Worm (Caenorhabditis elegans) whole organism, L3 larva: ENCODE measurements around the gene M04B2.6.
A peak's percentile ranks its signal among the peaks of the same experiment; 100 is the strongest.

ENCODE experiments used
- R02D3.7 ChIP-seq: fragments of 150-350 bp; optimal IDR thresholded peaks from 2 replicates; lab custom pipeline; 2014; ENCODE audit warnings: missing biosample characterization, missing genetic modification characterization
- ZK546.5 ChIP-seq: sonication (generic microtip); optimal IDR thresholded peaks from 2 replicates; lab custom pipeline; 2017; ENCODE audit warnings: missing biosample characterization, missing genetic modification characterization
- aly-2 ChIP-seq: fragments of 150-350 bp; optimal IDR thresholded peaks from 2 replicates; lab custom pipeline; 2014; ENCODE audit warnings: missing biosample characterization, missing genetic modification characterization
- ama-1 ChIP-seq: fragments of 150-350 bp; optimal IDR thresholded peaks from 2 replicates; lab custom pipeline; 2018
- ceh-16 ChIP-seq: sonication (generic microtip); optimal IDR thresholded peaks from 2 replicates; lab custom pipeline; 2017; ENCODE audit warnings: missing biosample characterization, missing genetic modification characterization
- ceh-28 ChIP-seq: fragments of 150-350 bp; optimal IDR thresholded peaks from 2 replicates; lab custom pipeline; 2014; ENCODE audit warnings: missing biosample characterization, missing genetic modification reagents, missing genetic modification characterization
- ceh-82 ChIP-seq: fragments of 150-350 bp; optimal IDR thresholded peaks from 2 replicates; lab custom pipeline; 2014; ENCODE audit warnings: missing biosample characterization, missing genetic modification characterization
- ceh-9 ChIP-seq: sonication (generic microtip); optimal IDR thresholded peaks from 2 replicates; lab custom pipeline; 2018; ENCODE audit warnings: missing biosample characterization, missing genetic modification characterization
- daf-12 ChIP-seq: fragments of 150-350 bp; optimal IDR thresholded peaks from 2 replicates; lab custom pipeline; 2014; ENCODE audit warnings: missing biosample characterization, missing genetic modification reagents, missing genetic modification characterization
- egl-27 ChIP-seq: sonication (generic microtip); optimal IDR thresholded peaks from 4 replicates; lab custom pipeline; 2017; ENCODE audit warnings: missing biosample characterization, missing genetic modification reagents, missing genetic modification characterization
- egl-5 ChIP-seq: fragments of 150-350 bp; optimal IDR thresholded peaks from 2 replicates; lab custom pipeline; 2017; ENCODE audit warnings: missing biosample characterization, missing genetic modification reagents, missing genetic modification characterization, inconsistent platforms
- elt-1 ChIP-seq: fragments of 150-350 bp; optimal IDR thresholded peaks from 2 replicates; lab custom pipeline; 2014; ENCODE audit warnings: missing biosample characterization, missing genetic modification characterization
- elt-2 ChIP-seq: sonication (generic microtip); optimal IDR thresholded peaks from 2 replicates; lab custom pipeline; 2016; ENCODE audit warnings: missing genetic modification reagents, mild to moderate bottlenecking, missing genetic modification characterization, missing compliant biosample characterization
- elt-3 ChIP-seq, 3 experiments: fragments of 150-350 bp in 1 of 3; sonication (generic microtip) in 2 of 3; optimal IDR thresholded peaks; 2 replicates in 2 of 3; 4 replicates in 1 of 3; lab custom pipeline; 2014 to 2017; ENCODE audit warnings: missing biosample characterization in 3 of 3, missing genetic modification characterization in 3 of 3
- eor-1 ChIP-seq, 2 experiments: fragments of 150-350 bp; optimal IDR thresholded peaks; 2 replicates each; lab custom pipeline; 2014 to 2018; ENCODE audit warnings: missing biosample characterization in 2 of 2, missing genetic modification characterization in 2 of 2
- fkh-10 ChIP-seq: sonication (generic microtip); optimal IDR thresholded peaks from 2 replicates; lab custom pipeline; 2017; ENCODE audit warnings: missing biosample characterization, missing genetic modification reagents, missing genetic modification characterization
- fkh-2 ChIP-seq: fragments of 150-350 bp; optimal IDR thresholded peaks from 2 replicates; lab custom pipeline; 2014; ENCODE audit warnings: missing biosample characterization, missing genetic modification reagents, missing genetic modification characterization
- fos-1 ChIP-seq: fragments of 150-350 bp; optimal IDR thresholded peaks from 2 replicates; lab custom pipeline; 2014; ENCODE audit warnings: missing biosample characterization, missing genetic modification characterization
- jun-1 ChIP-seq: fragments of 150-350 bp; optimal IDR thresholded peaks from 2 replicates; lab custom pipeline; 2014; ENCODE audit warnings: missing biosample characterization, missing genetic modification reagents, missing genetic modification characterization
- lin-15B ChIP-seq: fragments of 150-350 bp; optimal IDR thresholded peaks from 2 replicates; lab custom pipeline; 2014; ENCODE audit warnings: missing biosample characterization, missing genetic modification characterization
- lin-39 ChIP-seq: fragments of 150-350 bp; optimal IDR thresholded peaks from 2 replicates; lab custom pipeline; 2018; ENCODE audit warnings: missing biosample characterization, missing genetic modification reagents, missing genetic modification characterization
- lsy-12 ChIP-seq: sonication (generic microtip); optimal IDR thresholded peaks from 2 replicates; lab custom pipeline; 2016; ENCODE audit warnings: mild to moderate bottlenecking, missing genetic modification characterization, missing compliant biosample characterization
- mdl-1 ChIP-seq: fragments of 150-350 bp; optimal IDR thresholded peaks from 2 replicates; lab custom pipeline; 2014; ENCODE audit warnings: missing biosample characterization, missing genetic modification characterization
- mml-1 ChIP-seq: fragments of 150-350 bp; sonication (generic microtip); optimal IDR thresholded peaks from 3 replicates; lab custom pipeline; 2014; ENCODE audit warnings: missing biosample characterization, missing genetic modification characterization
- nfya-1 ChIP-seq: sonication (generic microtip); optimal IDR thresholded peaks from 2 replicates; lab custom pipeline; 2017; ENCODE audit warnings: missing genetic modification characterization, mild to moderate bottlenecking, missing compliant biosample characterization, antibody characterized with exemption, moderate library complexity; ENCODE audit not compliant: insufficient read depth
- nhr-11 ChIP-seq: fragments of 150-350 bp; optimal IDR thresholded peaks from 2 replicates; lab custom pipeline; 2014; ENCODE audit warnings: missing biosample characterization, missing genetic modification characterization
- nhr-12 ChIP-seq: fragments of 150-350 bp; optimal IDR thresholded peaks from 2 replicates; lab custom pipeline; 2014; ENCODE audit warnings: missing biosample characterization, missing genetic modification characterization
- nhr-23 ChIP-seq: fragments of 150-350 bp; optimal IDR thresholded peaks from 2 replicates; lab custom pipeline; 2014; ENCODE audit warnings: missing biosample characterization, missing genetic modification reagents, missing genetic modification characterization
- nhr-25 ChIP-seq: sonication (generic microtip); optimal IDR thresholded peaks from 2 replicates; lab custom pipeline; 2017; ENCODE audit warnings: missing biosample characterization, missing genetic modification characterization
- nhr-28 ChIP-seq: fragments of 150-350 bp; optimal IDR thresholded peaks from 2 replicates; lab custom pipeline; 2014; ENCODE audit warnings: missing biosample characterization, missing genetic modification characterization
- nhr-43 ChIP-seq: sonication (generic microtip); optimal IDR thresholded peaks from 2 replicates; lab custom pipeline; 2016; ENCODE audit warnings: mild to moderate bottlenecking, missing genetic modification characterization, missing compliant biosample characterization; ENCODE audit not compliant: poor library complexity, severe bottlenecking
- nhr-67 ChIP-seq: fragments of 150-350 bp; optimal IDR thresholded peaks from 2 replicates; lab custom pipeline; 2014; ENCODE audit warnings: missing biosample characterization, missing genetic modification characterization
- nhr-76 ChIP-seq: fragments of 150-350 bp; sonication (generic microtip); optimal IDR thresholded peaks from 5 replicates; lab custom pipeline; 2014; ENCODE audit warnings: missing biosample characterization, missing genetic modification characterization
- nhr-77 ChIP-seq: fragments of 150-350 bp; optimal IDR thresholded peaks from 2 replicates; lab custom pipeline; 2014; ENCODE audit warnings: missing biosample characterization, missing genetic modification characterization
- pha-4 ChIP-seq: fragments of 150-350 bp; optimal IDR thresholded peaks from 2 replicates; lab custom pipeline; 2014; ENCODE audit warnings: missing biosample characterization, missing genetic modification reagents, missing genetic modification characterization
- sea-2 ChIP-seq: fragments of 150-350 bp; sonication (generic microtip); optimal IDR thresholded peaks from 4 replicates; lab custom pipeline; 2014; ENCODE audit warnings: missing biosample characterization, missing genetic modification reagents, missing genetic modification characterization
- skn-1 ChIP-seq: fragments of 150-350 bp; optimal IDR thresholded peaks from 2 replicates; lab custom pipeline; 2014; ENCODE audit warnings: missing biosample characterization, missing genetic modification characterization
- snpc-4 ChIP-seq: fragments of 150-350 bp; optimal IDR thresholded peaks from 2 replicates; lab custom pipeline; 2014; ENCODE audit warnings: missing biosample characterization, missing genetic modification characterization
- tbx-2 ChIP-seq: sonication (generic microtip); optimal IDR thresholded peaks from 2 replicates; lab custom pipeline; 2016; ENCODE audit warnings: mild to moderate bottlenecking, missing genetic modification characterization, missing compliant biosample characterization
- unc-62 ChIP-seq: fragments of 150-350 bp; sonication (generic microtip); optimal IDR thresholded peaks from 4 replicates; lab custom pipeline; 2014; ENCODE audit warnings: missing biosample characterization, missing genetic modification reagents, missing genetic modification characterization
- zag-1 ChIP-seq: fragments of 150-350 bp; optimal IDR thresholded peaks from 2 replicates; lab custom pipeline; 2014; ENCODE audit warnings: missing biosample characterization, missing genetic modification characterization
- ztf-11 ChIP-seq: fragments of 150-350 bp; optimal IDR thresholded peaks from 2 replicates; lab custom pipeline; 2014; ENCODE audit warnings: missing biosample characterization, missing genetic modification characterization
- ztf-4 ChIP-seq: fragments of 150-350 bp; optimal IDR thresholded peaks from 2 replicates; lab custom pipeline; 2014; ENCODE audit warnings: missing biosample characterization, missing genetic modification characterization

Gene M04B2.6

DNA sequence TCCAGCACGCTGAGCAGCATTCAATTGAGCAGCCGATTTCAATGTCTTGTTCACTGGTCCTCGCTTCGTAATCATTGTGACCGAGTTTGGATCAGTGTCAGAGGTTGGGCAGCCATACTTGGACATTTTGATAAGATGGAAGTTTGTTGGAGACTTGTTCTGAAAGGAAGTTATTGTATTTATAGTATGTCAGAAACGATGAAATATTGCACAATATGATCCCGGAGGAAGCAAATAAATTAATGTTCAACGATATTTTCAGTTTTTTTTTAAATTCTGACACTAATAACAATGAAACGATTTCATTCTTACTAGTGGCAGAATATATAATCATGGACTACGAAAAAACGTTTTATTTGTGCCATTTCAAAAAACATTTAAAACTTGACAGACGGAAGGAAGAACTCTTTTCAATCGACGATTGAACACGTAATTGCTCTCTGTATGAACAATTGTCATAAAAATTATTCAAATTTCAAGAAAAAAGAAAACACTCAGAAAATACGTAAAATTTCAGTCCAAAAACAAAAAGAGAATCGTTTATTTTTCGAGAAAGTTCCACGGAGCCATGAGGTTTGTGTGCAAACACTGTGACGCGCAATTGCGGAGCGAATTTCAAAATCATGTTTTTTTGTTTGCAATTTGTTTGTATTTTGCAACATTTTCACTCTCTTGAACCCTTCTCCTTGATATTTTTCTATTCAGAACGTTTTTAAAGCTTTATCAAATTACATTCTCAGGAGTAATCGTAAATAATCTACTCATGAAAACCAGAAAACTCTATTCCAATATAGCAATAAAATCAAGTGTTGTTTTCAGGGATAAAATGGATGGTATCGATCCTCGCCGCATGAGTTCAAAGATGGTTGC, 30.3 kb downstream of the M04B2.6 start, which contains the start of the genes mbf-1 and nse-4 (continued):
- no peak for TF ChIP-seq zag-1 (tag; lab: Kevin White, UChicago)
- TF ChIP-seq egl-5 (tag; lab: Kevin White, UChicago), result no peak
- TF ChIP-seq lsy-12 (tag; lab: Kevin White, UChicago), result peak; percentile 31
- TF ChIP-seq ceh-28, result no peak
- no peak for TF ChIP-seq nhr-43 (tag; lab: Kevin White, UChicago)
- peak; percentile 45 for TF ChIP-seq nhr-25 (tag; lab: Kevin White, UChicago)
- no peak for TF ChIP-seq nhr-28 (tag; lab: Kevin White, UChicago)

ce11 chrIV:11479095-11479494, 31.5 kb downstream of the M04B2.6 start, which contains the start of gene catp-8:
Gene catp-8 (minus strand): TSS chrIV:11479251.
- TF ChIP-seq elt-1 (tag; lab: Kevin White, UChicago) (no peak), ama-1 (lab: Kevin White, UChicago) (peak; percentile 73)

DNA sequence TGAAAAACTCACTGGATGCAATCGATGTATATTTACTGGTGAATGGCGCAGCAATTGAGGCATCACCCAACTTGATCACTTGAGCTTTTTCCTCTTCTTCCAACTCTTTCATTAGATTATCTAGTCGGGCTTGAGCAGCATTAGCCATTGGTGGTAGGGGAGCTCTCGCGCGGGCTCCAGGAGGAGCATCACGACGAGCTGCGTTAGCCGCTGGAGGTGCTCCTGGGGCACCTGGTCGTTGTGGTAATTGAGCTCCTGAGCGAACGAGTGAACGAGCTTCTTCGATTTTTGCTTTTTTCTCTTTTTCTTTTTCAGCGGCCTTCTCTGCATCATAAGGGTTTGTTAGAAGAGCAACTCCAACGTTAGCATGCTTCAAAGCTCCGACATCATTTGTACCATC, 35.5 kb downstream of the M04B2.6 start:
- TF ChIP-seq ama-1 (lab: Kevin White, UChicago) (no peak), ztf-4 (tag; lab: Kevin White, UChicago) (no peak), ZK546.5 (no peak), nhr-76 (tag; lab: Kevin White, UChicago) (no peak), nhr-28 (tag; lab: Kevin White, UChicago) (no peak), elt-3 (tag; optimal IDR thresholded peaks at IDR 0.05; lab: Kevin White, UChicago) (no peak), nhr-23 (tag; lab: Kevin White, UChicago) (no peak), daf-12 (tag; lab: Kevin White, UChicago) (no peak)

DNA sequence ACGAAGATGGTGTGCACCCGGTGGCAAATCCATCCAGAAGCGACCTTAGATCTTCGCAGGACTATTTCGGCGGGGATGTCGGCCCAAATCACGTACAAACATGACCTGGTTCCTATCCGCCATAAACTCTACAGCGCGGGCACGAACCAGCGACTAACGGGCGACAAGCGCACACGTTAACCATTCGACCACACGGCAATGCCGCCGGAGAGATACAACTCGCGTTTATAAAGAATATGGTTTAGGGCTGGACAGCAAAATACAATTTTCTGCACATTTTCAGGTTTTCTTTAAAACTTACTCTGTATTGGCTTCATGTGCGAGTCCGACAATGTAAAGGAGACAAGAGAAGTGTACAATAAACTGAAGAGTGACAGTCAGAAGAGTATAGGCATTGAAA, 36.5 kb downstream of the M04B2.6 start:
- no peak for TF ChIP-seq nhr-77
- no peak for TF ChIP-seq ztf-11 (tag; lab: Kevin White, UChicago)
- TF ChIP-seq fos-1, result peak; percentile 35
- no peak for TF ChIP-seq fkh-10 (GFP tag; lab: Kevin White, UChicago)
- peak; percentile 80 for TF ChIP-seq lsy-12 (tag; lab: Kevin White, UChicago)
- peak; percentile 69 for TF ChIP-seq elt-2 (tag; lab: Kevin White, UChicago)
- peak; percentile 10 for TF ChIP-seq lin-15B (tag; lab: Kevin White, UChicago)
- peak; percentile 53 for TF ChIP-seq nfya-1 (tag; lab: Kevin White, UChicago)
- no peak for TF ChIP-seq mml-1
- TF ChIP-seq zag-1 (tag; lab: Kevin White, UChicago), result no peak
- peak; percentile 71 for TF ChIP-seq tbx-2 (tag; lab: Kevin White, UChicago)
- no peak for TF ChIP-seq ZK546.5
- TF ChIP-seq nhr-67, result no peak
- TF ChIP-seq aly-2 (tag; lab: Kevin White, UChicago), result peak; percentile 60
- no peak for TF ChIP-seq ztf-4 (tag; lab: Kevin White, UChicago)
- TF ChIP-seq snpc-4 (tag; lab: Kevin White, UChicago), result peak; percentile 45
- no peak for TF ChIP-seq sea-2 (GFP tag; lab: Kevin White, UChicago)
- TF ChIP-seq nhr-25 (tag; lab: Kevin White, UChicago), result no peak
- TF ChIP-seq egl-27, result no peak
- TF ChIP-seq pha-4 (tag; lab: Kevin White, UChicago), result peak; percentile 80
- TF ChIP-seq nhr-76 (tag; lab: Kevin White, UChicago), result peak; percentile 26
- no peak for TF ChIP-seq daf-12 (tag; lab: Kevin White, UChicago)
- TF ChIP-seq skn-1 (tag; lab: Kevin White, UChicago), result peak; percentile 34
- TF ChIP-seq unc-62 (GFP tag; lab: Kevin White, UChicago), result no peak
- TF ChIP-seq lin-39 (tag; lab: Kevin White, UChicago), result peak; percentile 84
- no peak for TF ChIP-seq nhr-11 (tag; lab: Kevin White, UChicago)
- TF ChIP-seq ceh-28, result peak; percentile 8
- TF ChIP-seq egl-5 (tag; lab: Kevin White, UChicago), result peak; percentile 10
- TF ChIP-seq ceh-16 (tag; lab: Kevin White, UChicago), result no peak
- no peak for TF ChIP-seq ceh-9
- peak; percentile 3 for TF ChIP-seq elt-1 (tag; lab: Kevin White, UChicago)
- TF ChIP-seq R02D3.7, result peak; percentile 2
- no peak for TF ChIP-seq nhr-12 (tag; lab: Kevin White, UChicago)
- TF ChIP-seq jun-1 (tag; lab: Kevin White, UChicago), result no peak
- no peak for TF ChIP-seq mdl-1 (tag; lab: Kevin White, UChicago)
- no peak for TF ChIP-seq eor-1 (tag; optimal IDR thresholded peaks at IDR 0.05; lab: Kevin White, UChicago)
- peak; percentile 76 for TF ChIP-seq nhr-23 (tag; lab: Kevin White, UChicago)
- TF ChIP-seq fkh-2, result no peak
- TF ChIP-seq nhr-28 (tag; lab: Kevin White, UChicago), result no peak
- TF ChIP-seq elt-3 (tag; optimal IDR thresholded peaks at IDR 0.05; lab: Kevin White, UChicago), result no peak
- peak; percentile 87 for TF ChIP-seq ama-1 (lab: Kevin White, UChicago)
- TF ChIP-seq ceh-82 (tag; lab: Kevin White, UChicago), result peak; percentile 44
